Worm (Caenorhabditis elegans): ENCODE measurements around the gene Y45G12B.3.
A peak's percentile ranks its signal among the peaks of the same experiment; 100 is the strongest.

The Y45G12B.3 gene

ce11 chrV:2711429-2711828 is 15.4 kb upstream of the Y45G12B.3 start, which contains the start of gene C24B9.3:
C24B9.3 (minus strand) TSS chrV:2711599.
- TF ChIP-seq pqm-1 (tag; optimal IDR thresholded peaks at IDR 0.05) (peak; percentile 71), spr-1 (tag; optimal IDR thresholded peaks at IDR 0.05) (no peak), mxl-3 (GFP tag; optimal IDR thresholded peaks at IDR 0.05) (peak; percentile 26), nhr-77 (tag; optimal IDR thresholded peaks at IDR 0.05) (peak; percentile 45), arid-1 (GFP tag; conservative IDR thresholded peaks at IDR 0.05) (no peak), T26A8.4 (GFP tag; IDR thresholded peaks at IDR 0.05) (no peak), daf-16 (GFP tag; optimal IDR thresholded peaks at IDR 0.05) (no peak), daf-16 (tag; optimal IDR thresholded peaks at IDR 0.05) (peak; percentile 75), nhr-28 (tag; optimal IDR thresholded peaks at IDR 0.05) (peak; percentile 57), dmd-6 (GFP tag; IDR thresholded peaks at IDR 0.05) (peak; percentile 74), hlh-11 (tag; optimal IDR thresholded peaks at IDR 0.05) (peak; percentile 52)

DNA sequence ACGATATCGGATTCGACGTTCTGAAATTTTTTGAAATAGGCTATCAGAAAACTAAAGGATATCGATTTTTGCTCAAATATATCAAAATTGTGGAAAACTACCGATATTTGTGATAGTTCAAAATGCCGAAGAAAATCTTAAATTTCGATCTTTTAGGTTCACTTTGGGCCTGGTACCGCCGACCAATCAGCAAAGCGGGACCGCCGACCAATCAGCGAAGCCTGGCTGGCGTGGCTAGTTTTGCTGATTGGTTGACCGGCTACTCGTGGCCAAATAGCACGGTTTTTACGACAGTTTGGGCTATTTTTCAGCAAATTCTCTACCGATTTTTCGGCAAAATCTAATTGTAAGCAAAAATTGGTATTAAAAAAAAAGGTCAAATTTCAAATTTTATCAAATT is 14.1 kb upstream of the Y45G12B.3 start:
- TF ChIP-seq ctbp-1 (GFP tag; IDR thresholded peaks at IDR 0.05): no peak
- TF ChIP-seq unc-130 (GFP tag; optimal IDR thresholded peaks at IDR 0.05): no peak
- no peak for TF ChIP-seq nhr-48 (tag; optimal IDR thresholded peaks at IDR 0.05)
- TF ChIP-seq fos-1 (tag; optimal IDR thresholded peaks at IDR 0.05): no peak
- no peak for TF ChIP-seq ceh-28 (tag; optimal IDR thresholded peaks at IDR 0.05)
- no peak for TF ChIP-seq zag-1 (tag; optimal IDR thresholded peaks at IDR 0.05)
- TF ChIP-seq madf-5 (GFP tag; IDR thresholded peaks at IDR 0.05): no peak
- no peak for TF ChIP-seq mdl-1 (tag; optimal IDR thresholded peaks at IDR 0.05)
- no peak for TF ChIP-seq dmd-8 (GFP tag; IDR thresholded peaks at IDR 0.05)
- TF ChIP-seq dmd-6 (GFP tag; IDR thresholded peaks at IDR 0.05): no peak
- TF ChIP-seq ceh-32 (tag; optimal IDR thresholded peaks at IDR 0.05; ENCODE audit: poor library complexity): no peak
- TF ChIP-seq duxl-1 (tag; optimal IDR thresholded peaks at IDR 0.05; ENCODE audit: poor library complexity): no peak
- TF ChIP-seq F10B5.3 (tag; optimal IDR thresholded peaks at IDR 0.05): no peak
- TF ChIP-seq arid-1 (GFP tag; conservative IDR thresholded peaks at IDR 0.05): no peak
- no peak for TF ChIP-seq nhr-28 (tag; optimal IDR thresholded peaks at IDR 0.05)

ce11 chrV:2706379-2706778 is 10.3 kb upstream of the Y45G12B.3 start:
- TF ChIP-seq D1046.2 (GFP tag; IDR thresholded peaks at IDR 0.05) (0 out of 2 replicates have a peak, but pooled peaks have one; percentile 29), mes-2 (tag; optimal IDR thresholded peaks at IDR 0.05; ENCODE audit: poor library complexity, severe bottlenecking) (no peak), set-16 (GFP tag; IDR thresholded peaks at IDR 0.05) (peak; percentile 62), dmd-8 (GFP tag; IDR thresholded peaks at IDR 0.05) (no peak), mxl-2 (GFP tag; conservative IDR thresholded peaks at IDR 0.05) (no peak), lin-15B (tag; optimal IDR thresholded peaks at IDR 0.05) (no peak), ztf-11 (tag; optimal IDR thresholded peaks at IDR 0.05) (no peak)

DNA sequence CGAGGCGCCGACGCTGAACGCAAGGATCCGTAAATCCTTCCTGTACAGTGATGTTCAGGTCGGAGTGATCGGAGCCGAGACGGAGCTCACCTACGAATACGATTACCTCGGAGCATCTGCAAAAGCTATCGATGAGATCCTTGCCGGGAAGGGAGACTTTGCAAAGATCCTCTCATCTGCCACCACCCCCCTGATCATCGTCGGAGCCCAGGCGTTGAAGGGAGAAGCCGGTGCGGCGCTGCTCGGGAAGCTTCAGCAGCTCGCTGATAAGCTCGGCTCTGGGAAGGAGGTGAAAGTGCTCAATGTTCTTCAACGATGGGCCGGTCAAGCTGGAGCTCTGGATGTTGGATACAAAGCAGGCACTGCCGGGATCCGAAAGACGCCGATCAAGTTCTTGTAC is 7.2 kb upstream of the Y45G12B.3 start:
- no peak for TF ChIP-seq pha-4 (GFP tag; IDR thresholded peaks at IDR 0.05)
- TF ChIP-seq pha-4 (tag; optimal IDR thresholded peaks at IDR 0.05): no peak
- no peak for TF ChIP-seq mep-1 (tag; optimal IDR thresholded peaks at IDR 0.05)
- no peak for TF ChIP-seq F10B5.3 (tag; optimal IDR thresholded peaks at IDR 0.05)
- no peak for TF ChIP-seq php-3 (GFP tag; IDR thresholded peaks at IDR 0.05)
- TF ChIP-seq egl-43 (GFP tag; IDR thresholded peaks at IDR 0.05): 0 out of 2 replicates have a peak, but pooled peaks have one; percentile 24
- TF ChIP-seq unc-130 (GFP tag; optimal IDR thresholded peaks at IDR 0.05): no peak
- peak; percentile 38 for TF ChIP-seq sdz-12 (GFP tag; optimal IDR thresholded peaks at IDR 0.05)
- 0 out of 2 replicates have a peak, but pooled peaks have one; percentile 13 for TF ChIP-seq F44E2.7 (GFP tag; IDR thresholded peaks at IDR 0.05)
- TF ChIP-seq Y75B8A.6 (GFP tag; IDR thresholded peaks at IDR 0.05): no peak
- peak; percentile 90 for TF ChIP-seq aha-1 (tag)
- TF ChIP-seq lir-3 (tag; optimal IDR thresholded peaks at IDR 0.05): no peak
- TF ChIP-seq set-16 (GFP tag; IDR thresholded peaks at IDR 0.05): peak; percentile 84
- TF ChIP-seq lim-7 (GFP tag; IDR thresholded peaks at IDR 0.05): no peak
